Worm (Caenorhabditis elegans) whole organism, L2 larva: ENCODE measurements around the gene phat-6.

ENCODE experiments used
- lin-39 ChIP-seq: fragments of 150-350 bp; optimal IDR thresholded peaks from 2 replicates; lab custom pipeline; 2014; ENCODE audit warnings: missing biosample characterization, missing genetic modification reagents, missing genetic modification characterization
- nhr-11 ChIP-seq: fragments of 150-350 bp; optimal IDR thresholded peaks from 2 replicates; lab custom pipeline; 2014; ENCODE audit warnings: missing biosample characterization, missing genetic modification characterization
- nhr-12 ChIP-seq: fragments of 150-350 bp; optimal IDR thresholded peaks from 2 replicates; lab custom pipeline; 2014; ENCODE audit warnings: missing biosample characterization, missing genetic modification characterization
- ztf-11 ChIP-seq: sonication (generic microtip); optimal IDR thresholded peaks from 2 replicates; lab custom pipeline; 2017; ENCODE audit warnings: missing biosample characterization, missing genetic modification characterization

DNA sequence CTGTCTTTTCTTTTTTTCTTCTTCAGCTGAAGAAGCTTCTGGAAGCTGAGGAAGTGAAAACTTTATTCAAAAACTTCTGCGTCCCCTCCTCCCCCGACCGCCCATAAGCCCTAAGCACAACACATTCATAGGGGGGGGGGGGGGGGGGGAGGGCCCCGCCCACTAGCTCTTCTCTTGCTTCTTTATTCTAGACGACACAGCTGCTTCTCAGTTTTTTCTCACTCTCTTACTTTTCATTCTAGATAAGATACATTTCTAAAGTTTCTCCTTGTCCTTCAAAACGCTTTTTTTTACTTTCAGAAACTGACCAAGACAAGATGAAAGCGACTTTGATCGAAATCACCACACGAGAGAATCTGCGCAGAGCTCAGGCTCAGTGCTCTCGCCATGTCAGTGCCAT, 4.4 kb downstream of the phat-6 start, which contains the start of gene T10B10.4:
- TF ChIP-seq lin-39 = no peak
- TF ChIP-seq ztf-11 (tag; lab: Kevin White, UChicago) = no peak
- no peak for TF ChIP-seq nhr-11
- no peak for TF ChIP-seq nhr-12 (tag; lab: Kevin White, UChicago)
